Worm (Caenorhabditis elegans): ENCODE data around the gene T05A8.2.

DNA sequence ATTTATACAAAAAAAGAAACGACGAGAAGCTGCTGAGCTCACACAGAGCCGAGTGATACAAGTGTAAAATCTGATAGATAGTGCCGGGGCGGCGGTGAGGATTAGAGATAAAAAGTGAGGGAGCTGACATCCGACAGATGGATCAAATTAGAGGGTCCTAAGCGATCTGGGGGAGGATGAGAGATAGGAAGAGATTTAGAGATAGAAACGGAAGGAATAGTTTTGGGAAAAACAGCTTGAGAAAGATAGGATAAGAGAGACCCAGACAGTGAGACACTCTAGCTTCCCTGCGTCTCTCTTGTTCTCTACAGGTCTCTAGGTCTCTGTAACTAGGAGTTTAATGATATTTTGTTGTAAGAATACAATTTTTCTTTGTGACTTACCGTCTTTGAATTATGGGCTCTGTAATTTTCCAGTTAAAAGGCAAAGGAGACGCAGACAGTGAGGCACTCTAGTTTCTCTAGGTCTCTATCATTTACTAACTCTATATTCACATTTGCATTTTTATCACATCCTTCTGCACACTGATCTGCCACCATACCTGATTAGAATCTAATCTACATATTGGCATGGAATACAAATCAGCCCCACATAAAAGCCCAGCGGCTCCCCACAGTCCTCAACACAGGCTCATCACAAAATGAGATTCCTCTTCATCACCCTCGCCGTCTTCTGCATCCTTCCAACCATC lies 23.7 kb downstream of the T05A8.2 start, which contains the start of the genes sup-9 and nspf-1:
- TF ChIP-seq sptf-2 (GFP tag; optimal IDR thresholded peaks at IDR 0.05), result no peak
- no peak for TF ChIP-seq ZK185.1 (tag; optimal IDR thresholded peaks at IDR 0.05; ENCODE audit: poor library complexity, severe bottlenecking)
- TF ChIP-seq unc-62 (GFP tag; optimal IDR thresholded peaks at IDR 0.05), result no peak
- TF ChIP-seq snpc-4 (GFP tag; optimal IDR thresholded peaks at IDR 0.05), result no peak
- TF ChIP-seq snpc-4 (tag; optimal IDR thresholded peaks at IDR 0.05), result no peak
- no peak for TF ChIP-seq nfya-2 (GFP tag; IDR thresholded peaks at IDR 0.05)
- TF ChIP-seq tbp1 (GFP tag; optimal IDR thresholded peaks at IDR 0.05), result no peak
- TF ChIP-seq madf-8 (GFP tag; conservative IDR thresholded peaks at IDR 0.05), result no peak
